Worm (Caenorhabditis elegans): Measurements from ENCODE around the gene T01H3.2.

DNA sequence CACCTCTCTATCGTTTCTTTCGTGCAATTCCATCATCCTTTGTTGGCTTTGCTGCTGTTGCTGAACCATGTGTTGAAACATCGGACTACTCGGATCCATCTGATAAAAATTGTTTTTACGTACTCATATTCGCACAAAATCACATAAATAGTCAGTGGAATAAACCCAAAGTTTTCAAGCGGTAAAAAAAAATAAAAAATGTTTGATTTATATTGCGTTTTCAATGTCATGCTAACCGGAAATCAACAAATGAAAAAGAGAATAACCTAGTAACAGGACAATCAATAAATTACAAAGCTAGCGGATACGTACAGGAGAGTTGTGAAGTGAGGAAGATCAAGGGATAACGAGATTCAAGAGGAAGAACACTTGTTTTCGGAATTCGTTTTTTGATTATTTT lies 22.9 kb downstream of the T01H3.2 start, which contains the start of gene mdt-10:
- TF ChIP-seq ztf-29 (GFP tag; IDR thresholded peaks at IDR 0.05) (no peak), flt-1 (GFP tag; IDR thresholded peaks at IDR 0.05) (no peak), tab-1 (GFP tag; IDR thresholded peaks at IDR 0.05) (no peak), klf-2 (GFP tag; conservative IDR thresholded peaks at IDR 0.05) (no peak), ztf-23 (GFP tag; IDR thresholded peaks at IDR 0.05) (no peak), ref-1 (GFP tag; conservative IDR thresholded peaks at IDR 0.05) (no peak)
